Fruit fly (Drosophila melanogaster) whole organism, prepupa: Measurements from ENCODE around the gene cact.

ENCODE experiments used
- CG11294 ChIP-seq: fragments of 200-800 bp; sonication (Bioruptor generic); IDR thresholded peaks from 2 replicates; pipeline ENCODE4 v1.3.6; 2022; ENCODE audit warnings: missing biosample characterization, missing genetic modification characterization
- CG1621 ChIP-seq: fragments of 200-800 bp; sonication (Bioruptor generic); optimal IDR thresholded peaks from 3 replicates; lab custom pipeline; 2018; ENCODE audit warnings: missing biosample characterization, mild to moderate bottlenecking, missing genetic modification characterization
- CG31627 ChIP-seq: fragments of 200-800 bp; sonication (Bioruptor generic); optimal IDR thresholded peaks from 3 replicates; lab custom pipeline; 2016; ENCODE audit warnings: missing biosample characterization, missing genetic modification characterization
- CG32006 ChIP-seq: fragments of 200-800 bp; sonication (Bioruptor generic); optimal IDR thresholded peaks from 3 replicates; lab custom pipeline; 2017; ENCODE audit warnings: missing biosample characterization, mild to moderate bottlenecking, missing genetic modification characterization
- CG6276 ChIP-seq: fragments of 200-800 bp; sonication (Bioruptor generic); optimal IDR thresholded peaks from 2 replicates; lab custom pipeline; 2017; ENCODE audit warnings: missing biosample characterization, mild to moderate bottlenecking, missing genetic modification characterization
- CG8632 ChIP-seq: fragments of 200-800 bp; sonication (Bioruptor generic); optimal IDR thresholded peaks from 3 replicates; lab custom pipeline; 2016; ENCODE audit warnings: missing biosample characterization, missing genetic modification characterization
- Gug ChIP-seq: fragments of 200-800 bp; sonication (Bioruptor generic); IDR thresholded peaks from 2 replicates; pipeline ENCODE4 v1.3.6; 2022; ENCODE audit warnings: missing biosample characterization, missing genetic modification characterization
- Met ChIP-seq: fragments of 200-800 bp; sonication (Bioruptor generic); optimal IDR thresholded peaks from 3 replicates; lab custom pipeline; 2016; ENCODE audit warnings: missing biosample characterization, missing genetic modification characterization
- cyc ChIP-seq: fragments of 200-800 bp; sonication (Bioruptor generic); optimal IDR thresholded peaks from 3 replicates; lab custom pipeline; 2016; ENCODE audit warnings: missing biosample characterization, missing genetic modification characterization
- fkh ChIP-seq: fragments of 200-800 bp; sonication (Bioruptor generic); optimal IDR thresholded peaks from 3 replicates; lab custom pipeline; 2017; ENCODE audit warnings: missing biosample characterization, mild to moderate bottlenecking, missing genetic modification characterization, moderate library complexity
- lz ChIP-seq: fragments of 200-800 bp; sonication (Bioruptor generic); optimal IDR thresholded peaks from 3 replicates; lab custom pipeline; 2016; ENCODE audit warnings: missing biosample characterization, missing genetic modification characterization
- salr ChIP-seq, 2 experiments: fragments of 200-800 bp; sonication (Bioruptor generic); optimal IDR thresholded peaks; 3 replicates each; lab custom pipeline; 2016 to 2018; ENCODE audit warnings: missing biosample characterization in 2 of 2, missing genetic modification characterization in 2 of 2, mild to moderate bottlenecking in 1 of 2

DNA sequence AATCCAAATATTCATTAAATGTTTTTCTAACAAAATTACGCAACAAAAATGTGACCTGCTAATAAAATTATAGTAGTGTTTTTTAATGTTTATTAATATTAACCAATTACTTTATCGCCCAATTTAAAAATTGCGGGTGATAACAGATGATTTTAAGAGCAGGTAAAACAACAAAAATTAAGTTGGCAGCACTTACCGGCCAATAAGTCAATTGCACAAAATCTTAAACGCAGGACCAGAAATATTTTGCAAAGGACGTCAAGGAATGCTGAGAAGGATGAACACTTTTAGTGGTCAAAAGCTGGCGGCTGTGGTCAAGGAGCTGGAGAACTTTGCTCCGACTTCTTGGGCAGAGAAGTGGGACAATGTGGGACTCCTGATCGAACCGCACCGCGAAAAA, 885 bp upstream of the cact start, which contains the start of gene CG4278:
- no peak for TF ChIP-seq CG31627 (GFP tag; lab: Kevin White, UChicago)
- no peak for TF ChIP-seq CG8632 (GFP tag; lab: Kevin White, UChicago)
- TF ChIP-seq lz (GFP tag; lab: Kevin White, UChicago) = no peak
- no peak for TF ChIP-seq salr (GFP tag; optimal IDR thresholded peaks at IDR 0.05; lab: Kevin White, UChicago)
- no peak for TF ChIP-seq CG32006 (GFP tag; lab: Kevin White, UChicago)
- no peak for TF ChIP-seq Met (GFP tag; lab: Kevin White, UChicago)
- no peak for TF ChIP-seq CG11294 (GFP tag; lab: Robert Waterston, UW)
- no peak for TF ChIP-seq fkh (GFP tag; lab: Kevin White, UChicago)
- TF ChIP-seq CG1621 (tag; lab: Kevin White, UChicago) = no peak
- no peak for TF ChIP-seq Gug (GFP tag; lab: Robert Waterston, UW)
- TF ChIP-seq CG6276 (GFP tag; lab: Kevin White, UChicago) = no peak
- no peak for TF ChIP-seq cyc (GFP tag; lab: Kevin White, UChicago)
